Fruit fly (Drosophila melanogaster): ENCODE measurements around the gene CG10616.

CG10616 gene

dm6 chr3L:12484948-12485347, 13.4 kb downstream of the CG10616 start, which contains the start of gene CG10663 (continued):
- no peak for TF ChIP-seq CG6792 (GFP tag; optimal IDR thresholded peaks at IDR 0.05)
- peak; percentile 38 for TF ChIP-seq OdsH (GFP tag; optimal IDR thresholded peaks at IDR 0.05)
- TF ChIP-seq acj6 (GFP tag; optimal IDR thresholded peaks at IDR 0.05) = peak; percentile 25
- no peak for TF ChIP-seq CG4318 (GFP tag; optimal IDR thresholded peaks at IDR 0.05)
- no peak for TF ChIP-seq Eip93F (GFP tag; optimal IDR thresholded peaks at IDR 0.05)
- TF ChIP-seq Sox102F (GFP tag; optimal IDR thresholded peaks at IDR 0.05) = no peak
- no peak for TF ChIP-seq lz (GFP tag; optimal IDR thresholded peaks at IDR 0.05)
- no peak for TF ChIP-seq fd59A (GFP tag; optimal IDR thresholded peaks at IDR 0.05)
- peak; percentile 13 for TF ChIP-seq Eip75B (GFP tag; optimal IDR thresholded peaks at IDR 0.05)
- no peak for TF ChIP-seq CG6808 (GFP tag; optimal IDR thresholded peaks at IDR 0.05)
- no peak for TF ChIP-seq topi (GFP tag; optimal IDR thresholded peaks at IDR 0.05)
- no peak for TF ChIP-seq Hr38 (GFP tag; optimal IDR thresholded peaks at IDR 0.05)
- TF ChIP-seq CG8632 (GFP tag; optimal IDR thresholded peaks at IDR 0.05) = no peak
- no peak for TF ChIP-seq cyc (GFP tag; optimal IDR thresholded peaks at IDR 0.05)
- peak; percentile 9 for TF ChIP-seq Met (GFP tag; optimal IDR thresholded peaks at IDR 0.05)
- TF ChIP-seq CG34406 (GFP tag; optimal IDR thresholded peaks at IDR 0.05) = peak; percentile 1

dm6 chr3L:12486175-12486574, 14.6 kb downstream of the CG10616 start:
- no peak for TF ChIP-seq Smox (GFP tag; optimal IDR thresholded peaks at IDR 0.05)
- TF ChIP-seq CG1621 (tag; optimal IDR thresholded peaks at IDR 0.05) = no peak
- TF ChIP-seq CG7368 (GFP tag; optimal IDR thresholded peaks at IDR 0.05) = no peak
- no peak for TF ChIP-seq CG10669 (GFP tag; optimal IDR thresholded peaks at IDR 0.05)
- TF ChIP-seq cyc (GFP tag; optimal IDR thresholded peaks at IDR 0.05) = no peak
- TF ChIP-seq Blimp-1 (GFP tag; optimal IDR thresholded peaks at IDR 0.05) = no peak
- no peak for TF ChIP-seq Gug (GFP tag; IDR thresholded peaks at IDR 0.05)
- no peak for TF ChIP-seq Sox14 (GFP tag; optimal IDR thresholded peaks at IDR 0.05)
- no peak for TF ChIP-seq Hr4 (GFP tag; optimal IDR thresholded peaks at IDR 0.05)
- no peak for TF ChIP-seq salr (GFP tag; optimal IDR thresholded peaks at IDR 0.05)
- TF ChIP-seq Met (GFP tag; optimal IDR thresholded peaks at IDR 0.05) = no peak
- TF ChIP-seq dac (GFP tag; optimal IDR thresholded peaks at IDR 0.05) = no peak
- no peak for TF ChIP-seq Eip93F (GFP tag; optimal IDR thresholded peaks at IDR 0.05)
- TF ChIP-seq spab (GFP tag; optimal IDR thresholded peaks at IDR 0.05) = no peak
- no peak for TF ChIP-seq net (GFP tag; optimal IDR thresholded peaks at IDR 0.05)
- no peak for TF ChIP-seq ss (GFP tag; optimal IDR thresholded peaks at IDR 0.05)
- TF ChIP-seq CG3919 (GFP tag; optimal IDR thresholded peaks at IDR 0.05) = no peak

- TF ChIP-seq CG16779 (tag; optimal IDR thresholded peaks at IDR 0.05) = peak; percentile 27
- TF ChIP-seq topi (GFP tag; optimal IDR thresholded peaks at IDR 0.05) = no peak
- TF ChIP-seq CG15336 (GFP tag; IDR thresholded peaks at IDR 0.05) = peak; percentile 37; the same call in 1 of the 2 replicates
- TF ChIP-seq Sox102F (GFP tag; optimal IDR thresholded peaks at IDR 0.05) = peak; percentile 24
- TF ChIP-seq CG6163 (GFP tag; IDR thresholded peaks at IDR 0.05) = peak; percentile 55; the same call in 2 of the 3 replicates
- no peak for TF ChIP-seq CG8319 (GFP tag; optimal IDR thresholded peaks at IDR 0.05)
- TF ChIP-seq fd85E (GFP tag; optimal IDR thresholded peaks at IDR 0.05) = peak; percentile 42
- TF ChIP-seq CG1621 (tag; optimal IDR thresholded peaks at IDR 0.05) = no peak
- TF ChIP-seq CG10669 (GFP tag; optimal IDR thresholded peaks at IDR 0.05) = no peak
- TF ChIP-seq ss (GFP tag; optimal IDR thresholded peaks at IDR 0.05) = peak in 1 of 2 experiments; percentile 4
- TF ChIP-seq Lpt (GFP tag; optimal IDR thresholded peaks at IDR 0.05) = no peak
- no peak for TF ChIP-seq CG34406 (GFP tag; optimal IDR thresholded peaks at IDR 0.05)
- TF ChIP-seq CG3032 (tag; optimal IDR thresholded peaks at IDR 0.05) = no peak
- peak; percentile 42 for TF ChIP-seq CG6854 (GFP tag; optimal IDR thresholded peaks at IDR 0.05)
- no peak for TF ChIP-seq CG7368 (GFP tag; optimal IDR thresholded peaks at IDR 0.05)
- TF ChIP-seq achi (GFP tag; optimal IDR thresholded peaks at IDR 0.05) = no peak
- TF ChIP-seq CG6276 (GFP tag; optimal IDR thresholded peaks at IDR 0.05) = peak; percentile 63
- peak; percentile 57; the same call in 2 of the 3 replicates for TF ChIP-seq CG8119 (GFP tag; IDR thresholded peaks at IDR 0.05)
- TF ChIP-seq Eip78C (GFP tag) = peak; percentile 27
- TF ChIP-seq pdm3 (GFP tag; optimal IDR thresholded peaks at IDR 0.05) = no peak
- peak; percentile 56; the same call in 2 of the 3 replicates for TF ChIP-seq eg (GFP tag; IDR thresholded peaks at IDR 0.05)
- TF ChIP-seq Ets96B (tag; optimal IDR thresholded peaks at IDR 0.05) = no peak
- peak; percentile 92 for TF ChIP-seq vri (GFP tag; optimal IDR thresholded peaks at IDR 0.05)
- TF ChIP-seq CG9139 (GFP tag; optimal IDR thresholded peaks at IDR 0.05) = peak; percentile 15
These were observed 18.4 kb downstream of the CG10616 start for dm6 chr3L:12489952-12490351.

Measured in whole organism, prepupa.